Worm (Caenorhabditis elegans) whole organism, L4/young adult: ENCODE data around the gene gba-1.

Source experiments
- W03F9.2 ChIP-seq: fragments of 150-350 bp; optimal IDR thresholded peaks from 2 replicates; lab custom pipeline; 2014; ENCODE audit warnings: missing biosample characterization, missing genetic modification characterization
- dao-5 ChIP-seq: sonication (generic microtip); optimal IDR thresholded peaks from 2 replicates; lab custom pipeline; 2016; ENCODE audit warnings: missing genotype, missing genetic modification characterization, moderate library complexity, missing compliant biosample characterization

DNA sequence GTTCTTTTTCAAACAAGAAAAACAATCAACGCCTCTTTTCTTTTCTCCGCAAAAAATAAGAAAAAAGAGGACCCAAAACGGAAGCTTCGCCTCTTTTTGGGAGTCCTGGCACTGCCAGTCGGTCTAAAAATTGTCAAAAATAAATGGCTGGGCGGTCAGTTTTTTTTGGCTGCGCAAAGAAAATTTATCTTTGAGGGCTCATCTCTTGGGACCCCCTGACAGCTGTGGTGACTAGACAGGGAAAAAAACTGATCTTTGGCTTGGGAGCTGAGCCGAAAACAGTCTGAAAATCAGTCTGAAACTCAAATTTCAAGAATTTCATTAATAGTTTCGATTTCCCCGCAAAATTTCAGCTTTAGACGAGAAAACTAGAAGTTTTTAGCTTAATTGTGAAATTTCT is 14.0 kb downstream of the gba-1 start:
- TF ChIP-seq dao-5 (tag; lab: Kevin White, UChicago), result no peak
- no peak for TF ChIP-seq W03F9.2 (tag; lab: Kevin White, UChicago)
